Fruit fly (Drosophila melanogaster) whole organism, embryonic: ENCODE results near the gene GstO3.
A peak's percentile ranks its signal among the peaks of the same experiment; 100 is the strongest.

Experiments
- Atf3 ChIP-seq: fragments of 200-800 bp; sonication (Bioruptor generic); optimal IDR thresholded peaks from 3 replicates; lab custom pipeline; 2016; ENCODE audit warnings: missing biosample characterization, missing genetic modification characterization
- Bteb2 ChIP-seq: fragments of 200-800 bp; sonication (Bioruptor generic); optimal IDR thresholded peaks from 2 replicates; lab custom pipeline; 2016; ENCODE audit warnings: missing biosample characterization, missing genetic modification characterization
- CG10565 ChIP-seq: fragments of 200-800 bp; sonication (Bioruptor generic); optimal IDR thresholded peaks from 3 replicates; lab custom pipeline; 2016; ENCODE audit warnings: missing biosample characterization, mild to moderate bottlenecking, missing genetic modification characterization
- CG11398 ChIP-seq: fragments of 200-800 bp; sonication (Bioruptor generic); optimal IDR thresholded peaks from 2 replicates; lab custom pipeline; 2016; ENCODE audit warnings: missing biosample characterization, missing genetic modification characterization
- CG12155 ChIP-seq: fragments of 200-800 bp; sonication (Bioruptor generic); optimal IDR thresholded peaks from 3 replicates; lab custom pipeline; 2016; ENCODE audit warnings: missing biosample characterization, missing genetic modification characterization
- CG12219 ChIP-seq: fragments of 200-800 bp; sonication (Bioruptor generic); optimal IDR thresholded peaks from 3 replicates; lab custom pipeline; 2018; ENCODE audit warnings: missing biosample characterization, mild to moderate bottlenecking, missing genetic modification characterization
- CG12769 ChIP-seq: fragments of 200-800 bp; sonication (Bioruptor generic); optimal IDR thresholded peaks from 2 replicates; lab custom pipeline; 2019; ENCODE audit warnings: missing biosample characterization, mild to moderate bottlenecking, missing genetic modification characterization, moderate library complexity
- CG13287 ChIP-seq: fragments of 200-800 bp; sonication (Bioruptor generic); IDR thresholded peaks from 2 replicates; pipeline ENCODE4 v1.3.6; 2022; ENCODE audit warnings: missing biosample characterization, missing genetic modification characterization; ENCODE audit not compliant: partially characterized antibody
- CG13296 ChIP-seq: fragments of 200-800 bp; sonication (Bioruptor generic); optimal IDR thresholded peaks from 3 replicates; lab custom pipeline; 2018; ENCODE audit warnings: missing biosample characterization, mild to moderate bottlenecking, missing genetic modification characterization
- CG13624 ChIP-seq: fragments of 200-800 bp; sonication (Bioruptor generic); optimal IDR thresholded peaks from 2 replicates; lab custom pipeline; 2016; ENCODE audit warnings: missing biosample characterization, missing genetic modification characterization
- CG14014 ChIP-seq: fragments of 200-800 bp; sonication (Bioruptor generic); IDR thresholded peaks from 2 replicates; pipeline ENCODE4 v1.3.6; 2022; ENCODE audit warnings: missing biosample characterization, missing genetic modification characterization
- CG14710 ChIP-seq: fragments of 200-800 bp; sonication (Bioruptor generic); optimal IDR thresholded peaks from 3 replicates; lab custom pipeline; 2019; ENCODE audit warnings: missing biosample characterization, mild to moderate bottlenecking, missing genetic modification characterization, moderate library complexity
- CG16863 ChIP-seq: fragments of 200-800 bp; sonication (Bioruptor generic); optimal IDR thresholded peaks from 3 replicates; lab custom pipeline; 2016; ENCODE audit warnings: missing biosample characterization, missing genetic modification characterization
- CG1832 ChIP-seq: fragments of 200-800 bp; sonication (Bioruptor generic); optimal IDR thresholded peaks from 2 replicates; lab custom pipeline; 2017; ENCODE audit warnings: missing biosample characterization, mild to moderate bottlenecking, missing genetic modification characterization, inconsistent platforms
- CG3065 ChIP-seq: fragments of 200-800 bp; sonication (Bioruptor generic); optimal IDR thresholded peaks from 2 replicates; lab custom pipeline; 2016; ENCODE audit warnings: missing biosample characterization, missing genetic modification characterization
- CG3163 ChIP-seq: fragments of 200-800 bp; sonication (Bioruptor generic); optimal IDR thresholded peaks from 3 replicates; lab custom pipeline; 2016; ENCODE audit warnings: missing biosample characterization, missing genetic modification characterization
- CG34422 ChIP-seq: fragments of 200-800 bp; sonication (Bioruptor generic); IDR thresholded peaks from 3 replicates; pipeline ENCODE4 v1.3.6; 2022; ENCODE audit warnings: missing biosample characterization, missing genetic modification characterization
- CG3847 ChIP-seq: fragments of 200-800 bp; sonication (Bioruptor generic); IDR thresholded peaks from 2 replicates; pipeline ENCODE4 v1.3.6; 2022; ENCODE audit warnings: missing biosample characterization, missing genetic modification characterization
- CG6813 ChIP-seq: fragments of 200-800 bp; sonication (Bioruptor generic); optimal IDR thresholded peaks from 2 replicates; lab custom pipeline; 2017; ENCODE audit warnings: missing biosample characterization, missing genetic modification characterization, mild to moderate bottlenecking, moderate library complexity, missing genetic modification reagents
- CG7372 ChIP-seq: fragments of 200-800 bp; sonication (Bioruptor generic); IDR thresholded peaks from 2 replicates; pipeline ENCODE4 v1.3.6; 2022; ENCODE audit warnings: missing biosample characterization, missing genetic modification characterization
- CG7839 ChIP-seq: fragments of 200-800 bp; sonication (Bioruptor generic); optimal IDR thresholded peaks from 3 replicates; lab custom pipeline; 2018; ENCODE audit warnings: missing biosample characterization, mild to moderate bottlenecking, missing genetic modification characterization, moderate library complexity
- CG7928 ChIP-seq: fragments of 200-800 bp; sonication (Bioruptor generic); optimal IDR thresholded peaks from 2 replicates; lab custom pipeline; 2017; ENCODE audit warnings: missing biosample characterization, mild to moderate bottlenecking, missing genetic modification characterization
- CG8765 ChIP-seq: fragments of 200-800 bp; sonication (Bioruptor generic); IDR thresholded peaks from 2 replicates; pipeline ENCODE4 v1.3.6; 2022; ENCODE audit warnings: missing biosample characterization, missing genetic modification characterization
- CG9215 ChIP-seq: fragments of 200-800 bp; sonication (Bioruptor generic); IDR thresholded peaks from 2 replicates; pipeline ENCODE4 v1.3.6; 2022; ENCODE audit warnings: missing biosample characterization, missing genetic modification characterization
- Doc2 ChIP-seq: fragments of 200-800 bp; sonication (Bioruptor generic); IDR thresholded peaks from 2 replicates; pipeline ENCODE4 v1.3.6; 2022; ENCODE audit warnings: missing biosample characterization, missing genetic modification characterization
- Doc3 ChIP-seq: fragments of 200-800 bp; sonication (Bioruptor generic); IDR thresholded peaks from 3 replicates; pipeline ENCODE4 v1.3.6; 2022; ENCODE audit warnings: missing biosample characterization, missing genetic modification characterization; ENCODE audit not compliant: partially characterized antibody
- Drgx ChIP-seq: fragments of 200-800 bp; sonication (Bioruptor generic); IDR thresholded peaks from 2 replicates; pipeline ENCODE4 v1.3.6; 2022; ENCODE audit warnings: missing biosample characterization, missing genetic modification characterization
- Gsc ChIP-seq: fragments of 200-800 bp; sonication (Bioruptor generic); IDR thresholded peaks from 2 replicates; pipeline ENCODE4 v1.3.6; 2022; ENCODE audit warnings: missing biosample characterization, missing genetic modification characterization
- HLH54F ChIP-seq: fragments of 200-800 bp; sonication (Bioruptor generic); optimal IDR thresholded peaks from 3 replicates; lab custom pipeline; 2016; ENCODE audit warnings: missing biosample characterization, missing genetic modification characterization
- Hand ChIP-seq: fragments of 200-800 bp; sonication (Bioruptor generic); optimal IDR thresholded peaks from 2 replicates; lab custom pipeline; 2017; ENCODE audit warnings: mild to moderate bottlenecking, missing biosample characterization, missing genetic modification reagents, missing genetic modification characterization
- Hsf ChIP-seq: fragments of 200-800 bp; sonication (Bioruptor generic); optimal IDR thresholded peaks from 3 replicates; lab custom pipeline; 2016; ENCODE audit warnings: missing biosample characterization, missing genetic modification characterization
- NC2α ChIP-seq: fragments of 200-800 bp; sonication (Bioruptor generic); optimal IDR thresholded peaks from 2 replicates; lab custom pipeline; 2016; ENCODE audit warnings: missing biosample characterization, missing genetic modification characterization
- Rx ChIP-seq: fragments of 200-800 bp; sonication (Bioruptor generic); IDR thresholded peaks from 2 replicates; pipeline ENCODE4 v1.3.6; 2022; ENCODE audit warnings: missing biosample characterization, missing genetic modification characterization
- Sox100B ChIP-seq: fragments of 200-800 bp; sonication (Bioruptor generic); optimal IDR thresholded peaks from 3 replicates; lab custom pipeline; 2018; ENCODE audit warnings: missing biosample characterization, mild to moderate bottlenecking, missing genetic modification characterization
- bab2 ChIP-seq: fragments of 200-800 bp; sonication (Bioruptor generic); optimal IDR thresholded peaks from 2 replicates; lab custom pipeline; 2016; ENCODE audit warnings: missing biosample characterization, missing genetic modification characterization
- crc ChIP-seq: fragments of 200-800 bp; sonication (Bioruptor generic); optimal IDR thresholded peaks from 2 replicates; lab custom pipeline; 2016; ENCODE audit warnings: missing biosample characterization, missing genetic modification characterization
- danr ChIP-seq: fragments of 200-800 bp; sonication (Bioruptor generic); IDR thresholded peaks from 2 replicates; pipeline ENCODE4 v1.3.6; 2022; ENCODE audit warnings: missing biosample characterization, missing genetic modification characterization
- emc ChIP-seq: fragments of 200-800 bp; sonication (Bioruptor generic); optimal IDR thresholded peaks from 2 replicates; lab custom pipeline; 2016; ENCODE audit warnings: missing biosample characterization, missing genetic modification characterization
- fu2 ChIP-seq: fragments of 200-800 bp; sonication (Bioruptor generic); optimal IDR thresholded peaks from 2 replicates; lab custom pipeline; 2016; ENCODE audit warnings: missing biosample characterization, missing genetic modification characterization
- gce ChIP-seq: fragments of 200-800 bp; sonication (Bioruptor generic); IDR thresholded peaks from 3 replicates; pipeline ENCODE4 v1.3.6; 2022; ENCODE audit warnings: missing biosample characterization, missing genetic modification characterization
- gcm2 ChIP-seq: fragments of 200-800 bp; sonication (Bioruptor generic); optimal IDR thresholded peaks from 2 replicates; lab custom pipeline; 2016; ENCODE audit warnings: missing biosample characterization, missing genetic modification characterization
- ham ChIP-seq: fragments of 200-800 bp; sonication (Bioruptor generic); IDR thresholded peaks from 2 replicates; pipeline ENCODE4 v1.3.6; 2022; ENCODE audit warnings: missing biosample characterization, missing genetic modification characterization
- ind ChIP-seq: fragments of 200-800 bp; sonication (Bioruptor generic); optimal IDR thresholded peaks from 3 replicates; lab custom pipeline; 2016; ENCODE audit warnings: missing biosample characterization, missing genetic modification characterization
- inv ChIP-seq: fragments of 200-800 bp; sonication (Bioruptor generic); IDR thresholded peaks from 2 replicates; pipeline ENCODE4 v1.3.6; 2022; ENCODE audit warnings: missing biosample characterization, missing genetic modification characterization; ENCODE audit not compliant: partially characterized antibody
- kay ChIP-seq: fragments of 200-800 bp; sonication (Bioruptor generic); optimal IDR thresholded peaks from 2 replicates; lab custom pipeline; 2016; ENCODE audit warnings: missing biosample characterization, missing genetic modification characterization
- psq ChIP-seq: fragments of 200-800 bp; sonication (Bioruptor generic); optimal IDR thresholded peaks from 2 replicates; lab custom pipeline; 2017; ENCODE audit warnings: missing biosample characterization, missing genetic modification characterization
- sc ChIP-seq, 3 experiments: fragments of >200 bp in 2 of 3; fragments of 200-800 bp in 1 of 3; sonication (Bioruptor generic) in 1 of 3; optimal IDR thresholded peaks; 2 replicates in 2 of 3; 3 replicates in 1 of 3; lab custom pipeline; 2017; ENCODE audit warnings: mild to moderate bottlenecking in 1 of 3, missing biosample characterization in 1 of 3, missing genetic modification characterization in 1 of 3, missing genetic modification reagents in 1 of 3
- sisA ChIP-seq: fragments of 200-800 bp; sonication (Bioruptor generic); IDR thresholded peaks from 2 replicates; pipeline ENCODE4 v1.3.6; 2022; ENCODE audit warnings: missing biosample characterization, missing genetic modification characterization
- slou ChIP-seq: fragments of 200-800 bp; sonication (Bioruptor generic); optimal IDR thresholded peaks from 3 replicates; lab custom pipeline; 2016; ENCODE audit warnings: missing biosample characterization, missing genetic modification characterization
- usp ChIP-seq: fragments of >200 bp; optimal IDR thresholded peaks from 2 replicates; lab custom pipeline; 2017; ENCODE audit warnings: missing biosample characterization, missing genetic modification characterization
- wdn ChIP-seq: fragments of 200-800 bp; sonication (Bioruptor generic); IDR thresholded peaks from 2 replicates; pipeline ENCODE4 v1.3.6; 2022; ENCODE audit warnings: missing biosample characterization, missing genetic modification characterization
- zf30C ChIP-seq: fragments of 200-800 bp; sonication (Bioruptor generic); optimal IDR thresholded peaks from 3 replicates; lab custom pipeline; 2018; ENCODE audit warnings: missing biosample characterization, mild to moderate bottlenecking, missing genetic modification characterization

GstO3 gene

DNA sequence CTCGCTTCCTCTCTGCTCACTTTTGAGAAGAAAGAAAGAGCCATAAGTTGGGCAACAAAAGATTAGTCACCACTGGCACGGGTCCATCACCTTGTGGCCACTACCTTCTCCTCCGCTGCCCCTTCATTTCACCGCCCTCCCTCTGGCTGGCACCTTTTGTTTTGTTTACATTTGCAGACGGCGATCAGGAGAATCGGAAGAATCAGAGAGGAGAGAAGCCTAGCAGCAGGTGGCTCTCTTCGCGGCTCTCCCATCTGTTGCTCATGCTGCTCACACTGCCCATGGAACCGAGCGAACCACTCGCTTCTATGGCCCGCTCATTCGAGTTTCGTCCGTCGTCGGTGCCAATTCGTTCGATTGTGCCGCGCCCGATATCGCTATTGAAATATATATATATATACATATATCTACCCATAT is 27.7 kb downstream of the GstO3 start (continued):
- no peak for TF ChIP-seq psq (GFP tag; lab: Kevin White, UChicago)
- TF ChIP-seq kay (GFP tag; lab: Kevin White, UChicago) = peak; percentile 93
- peak; percentile 30 for TF ChIP-seq CG6813
- peak; percentile 14; the same call in 1 of the 2 replicates for TF ChIP-seq CG14014 (GFP tag; lab: Robert Waterston, UW)
- no peak for TF ChIP-seq CG7928 (GFP tag; lab: Kevin White, UChicago)
- TF ChIP-seq CG14710 (tag; lab: Kevin White, UChicago) = no peak
- peak; percentile 91 for TF ChIP-seq CG12769 (tag; lab: Kevin White, UChicago)
- TF ChIP-seq Drgx = peak; percentile 33; the same call in 1 of the 2 replicates
- TF ChIP-seq CG13624 (GFP tag; lab: Kevin White, UChicago) = no peak
- TF ChIP-seq CG3847 (GFP tag; lab: Robert Waterston, UW) = no peak
- no peak for TF ChIP-seq Bteb2 (GFP tag; lab: Kevin White, UChicago)
- peak; percentile 48; the same call in 1 of the 2 replicates for TF ChIP-seq CG13287
- no peak for TF ChIP-seq ham (GFP tag; lab: Robert Waterston, UW)
- no peak for TF ChIP-seq inv (GFP tag; lab: Robert Waterston, UW)
- no peak for TF ChIP-seq wdn (GFP tag; lab: Robert Waterston, UW)
- no peak for TF ChIP-seq NC2α (GFP tag; lab: Kevin White, UChicago)
- TF ChIP-seq CG3163 (GFP tag; lab: Kevin White, UChicago) = no peak
- TF ChIP-seq crc = no peak
- no peak for TF ChIP-seq CG8765
- no peak for TF ChIP-seq Hsf (GFP tag; lab: Kevin White, UChicago)
- no peak for TF ChIP-seq Rx (GFP tag; lab: Robert Waterston, UW)
- no peak for TF ChIP-seq CG12155
- no peak for TF ChIP-seq CG7372 (GFP tag; lab: Robert Waterston, UW)
- no peak for TF ChIP-seq slou
- no peak for TF ChIP-seq CG11398 (GFP tag; lab: Kevin White, UChicago)
- peak; percentile 2 for TF ChIP-seq CG7839 (tag; lab: Kevin White, UChicago)
- TF ChIP-seq Gsc = no peak
- TF ChIP-seq ind (GFP tag; lab: Kevin White, UChicago) = no peak
- TF ChIP-seq gce (GFP tag; lab: Robert Waterston, UW) = no peak
- no peak for TF ChIP-seq CG12219
- TF ChIP-seq CG3065 (GFP tag; lab: Kevin White, UChicago) = no peak
- no peak for TF ChIP-seq CG9215
- no peak for TF ChIP-seq Atf3
- no peak for TF ChIP-seq Sox100B (GFP tag; lab: Kevin White, UChicago)
- no peak for TF ChIP-seq danr (GFP tag; lab: Robert Waterston, UW)
- TF ChIP-seq bab2 (GFP tag; lab: Kevin White, UChicago) = no peak
- no peak for TF ChIP-seq usp (GFP tag; lab: Kevin White, UChicago)
- no peak for TF ChIP-seq gcm2
- peak; percentile 24 for TF ChIP-seq Hand (GFP tag; lab: Kevin White, UChicago)
- TF ChIP-seq CG1832 (GFP tag; lab: Kevin White, UChicago) = no peak
- peak; percentile 36; the same call in 1 of the 3 replicates for TF ChIP-seq CG34422
- TF ChIP-seq emc (GFP tag; lab: Kevin White, UChicago) = no peak
- no peak for TF ChIP-seq Doc3 (GFP tag; lab: Robert Waterston, UW)
- no peak for TF ChIP-seq Doc2
- no peak for TF ChIP-seq CG10565
- no peak for TF ChIP-seq CG13296 (GFP tag; lab: Kevin White, UChicago)
- TF ChIP-seq sc (optimal IDR thresholded peaks at IDR 0.05; lab: Kevin White, UChicago) = no peak
- no peak for TF ChIP-seq sc (GFP tag; optimal IDR thresholded peaks at IDR 0.05; lab: Kevin White, UChicago)
- no peak for TF ChIP-seq CG16863
- no peak for TF ChIP-seq HLH54F (GFP tag; lab: Kevin White, UChicago)
- no peak for TF ChIP-seq sisA
- TF ChIP-seq fu2 (GFP tag; lab: Kevin White, UChicago) = no peak
- no peak for TF ChIP-seq zf30C (GFP tag; lab: Kevin White, UChicago)
